Worm (Caenorhabditis elegans): ENCODE data around the gene R07C12.1.

DNA sequence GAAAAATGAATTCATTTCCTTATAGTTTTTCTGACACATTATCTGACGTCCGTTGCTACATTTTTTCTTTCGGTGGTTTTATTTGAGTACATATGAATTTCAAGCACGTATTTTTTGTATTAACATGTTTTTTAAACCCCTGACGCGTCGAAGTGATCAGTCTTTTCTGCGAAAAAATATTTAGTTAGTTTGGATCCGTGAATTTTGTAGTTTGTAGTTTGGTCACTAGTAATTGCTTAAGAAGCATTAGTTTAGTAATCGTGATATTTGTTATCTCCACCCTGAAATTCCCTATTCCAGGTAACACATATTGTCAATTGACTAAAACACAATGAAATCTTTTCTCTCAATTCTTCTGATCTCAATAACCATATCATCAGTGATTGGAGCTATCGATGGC, 43.5 kb upstream of the R07C12.1 start, which contains the start of gene C35B1.7:
- no peak for TF ChIP-seq elt-2 (tag; optimal IDR thresholded peaks at IDR 0.05)
- no peak for TF ChIP-seq nhr-232 (tag; optimal IDR thresholded peaks at IDR 0.05)
- TF ChIP-seq F13H6.1 (tag; optimal IDR thresholded peaks at IDR 0.05), result no peak

All from whole organism, late embryonic.